Worm (Caenorhabditis elegans) whole organism, L1 larva: Measurements from ENCODE around the gene C04F6.9.
A peak's percentile ranks its signal among the peaks of the same experiment; 100 is the strongest.

ENCODE experiments used
- C34B4.2 ChIP-seq: sonication (generic microtip); optimal IDR thresholded peaks from 2 replicates; lab custom pipeline; 2017; ENCODE audit warnings: mild to moderate bottlenecking, missing genetic modification characterization, missing compliant biosample characterization
- F16B12.6 ChIP-seq: fragments of 150-350 bp; optimal IDR thresholded peaks from 2 replicates; lab custom pipeline; 2014; ENCODE audit warnings: missing biosample characterization, missing genetic modification characterization
- Y116A8C.19 ChIP-seq: sonication (generic microtip); optimal IDR thresholded peaks from 2 replicates; lab custom pipeline; 2016; ENCODE audit warnings: missing compliant biosample characterization, missing genetic modification characterization, borderline replicate concordance
- aly-2 ChIP-seq: fragments of 150-350 bp; optimal IDR thresholded peaks from 2 replicates; lab custom pipeline; 2014; ENCODE audit warnings: missing biosample characterization, missing genetic modification characterization
- ama-1 ChIP-seq: fragments of 150-350 bp; optimal IDR thresholded peaks from 2 replicates; lab custom pipeline; 2014
- blmp-1 ChIP-seq: fragments of 150-350 bp; optimal IDR thresholded peaks from 2 replicates; lab custom pipeline; 2014; ENCODE audit warnings: missing biosample characterization, missing genetic modification characterization
- ceh-63 ChIP-seq: fragments of 200-800 bp; sonication (Bioruptor generic); optimal IDR thresholded peaks from 2 replicates; lab custom pipeline; 2018; ENCODE audit warnings: mild to moderate bottlenecking, missing genetic modification characterization, missing compliant biosample characterization
- ceh-8 ChIP-seq: fragments of 200-800 bp; sonication (Bioruptor generic); optimal IDR thresholded peaks from 2 replicates; lab custom pipeline; 2018; ENCODE audit warnings: mild to moderate bottlenecking, missing genetic modification characterization, moderate library complexity, missing compliant biosample characterization
- ceh-88 ChIP-seq: fragments of 200-800 bp; sonication (Bioruptor generic); IDR thresholded peaks from 2 replicates; pipeline ENCODE4 v1.3.6; 2022; ENCODE audit warnings: missing genetic modification characterization, missing compliant biosample characterization
- ces-1 ChIP-seq: fragments of 150-350 bp; optimal IDR thresholded peaks from 2 replicates; lab custom pipeline; 2014; ENCODE audit warnings: missing biosample characterization, missing genetic modification reagents, missing genetic modification characterization
- dpl-1 ChIP-seq, 3 experiments: fragments of 150-350 bp in 2 of 3; sonication (generic microtip) in 1 of 3; optimal IDR thresholded peaks; 2 replicates each; lab custom pipeline; 2014 to 2017; ENCODE audit warnings: missing biosample characterization in 3 of 3, missing genetic modification characterization in 3 of 3, missing genetic modification reagents in 3 of 3
- dsc-1 ChIP-seq: sonication (generic microtip); optimal IDR thresholded peaks from 2 replicates; lab custom pipeline; 2016; ENCODE audit warnings: mild to moderate bottlenecking, missing genetic modification characterization, missing compliant biosample characterization
- egl-13 ChIP-seq: sonication (generic microtip); optimal IDR thresholded peaks from 2 replicates; lab custom pipeline; 2016; ENCODE audit warnings: missing genotype, missing genetic modification reagents, missing genetic modification characterization, missing compliant biosample characterization
- egl-27 ChIP-seq, 2 experiments: fragments of 150-350 bp in 1 of 2; sonication (generic microtip); optimal IDR thresholded peaks; 3 replicates each; lab custom pipeline; 2017 to 2018; ENCODE audit warnings: missing biosample characterization in 2 of 2, missing genetic modification characterization in 2 of 2, missing genetic modification reagents in 2 of 2
- elt-2 ChIP-seq: sonication (generic microtip); optimal IDR thresholded peaks from 2 replicates; lab custom pipeline; 2016; ENCODE audit warnings: missing genetic modification characterization, mild to moderate bottlenecking, inconsistent platforms, missing compliant biosample characterization, missing genetic modification reagents
- elt-3 ChIP-seq, 6 experiments: fragments of 150-350 bp in 1 of 6; sonication (generic microtip); optimal IDR thresholded peaks; 2 replicates each; lab custom pipeline; 2017 to 2018; ENCODE audit warnings: missing biosample characterization in 6 of 6, missing genetic modification characterization in 6 of 6, inconsistent platforms in 1 of 6
- fkh-10 ChIP-seq: sonication (generic microtip); optimal IDR thresholded peaks from 2 replicates; lab custom pipeline; 2017; ENCODE audit warnings: missing biosample characterization, missing genetic modification reagents, missing genetic modification characterization
- fkh-4 ChIP-seq: sonication (generic microtip); optimal IDR thresholded peaks from 2 replicates; lab custom pipeline; 2016; ENCODE audit warnings: missing compliant biosample characterization, missing genetic modification characterization, borderline replicate concordance
- fkh-8 ChIP-seq: sonication (generic microtip); optimal IDR thresholded peaks from 2 replicates; lab custom pipeline; 2016; ENCODE audit warnings: mild to moderate bottlenecking, missing genetic modification characterization, missing compliant biosample characterization
- fos-1 ChIP-seq: fragments of 150-350 bp; optimal IDR thresholded peaks from 2 replicates; lab custom pipeline; 2014; ENCODE audit warnings: missing biosample characterization, missing genetic modification characterization
- grh-1 ChIP-seq: fragments of 200-800 bp; sonication (Bioruptor generic); IDR thresholded peaks from 2 replicates; pipeline ENCODE4 v1.3.6; 2022; ENCODE audit warnings: missing genetic modification reagents, missing genetic modification characterization, missing compliant biosample characterization
- hlh-17 ChIP-seq: fragments of 200-800 bp; sonication (Bioruptor generic); optimal IDR thresholded peaks from 2 replicates; lab custom pipeline; 2018; ENCODE audit warnings: missing genetic modification characterization, mild to moderate bottlenecking, missing compliant biosample characterization, moderate library complexity, borderline replicate concordance
- hpl-2 ChIP-seq: fragments of 150-350 bp; optimal IDR thresholded peaks from 2 replicates; lab custom pipeline; 2014; ENCODE audit warnings: missing biosample characterization, missing genetic modification reagents, missing genetic modification characterization
- lin-13 ChIP-seq: fragments of 150-350 bp; optimal IDR thresholded peaks from 2 replicates; lab custom pipeline; 2014; ENCODE audit warnings: missing biosample characterization, missing genetic modification reagents, missing genetic modification characterization
- lin-14 ChIP-seq: fragments of 200-800 bp; sonication (Bioruptor generic); optimal IDR thresholded peaks from 2 replicates; lab custom pipeline; 2018; ENCODE audit warnings: mild to moderate bottlenecking, missing genetic modification characterization, moderate library complexity, missing compliant biosample characterization
- lir-3 ChIP-seq: sonication (generic microtip); optimal IDR thresholded peaks from 2 replicates; lab custom pipeline; 2016; ENCODE audit warnings: mild to moderate bottlenecking, missing genetic modification characterization, moderate library complexity, missing compliant biosample characterization; ENCODE audit not compliant: poor library complexity
- mef-2 ChIP-seq: fragments of 150-350 bp; optimal IDR thresholded peaks from 2 replicates; lab custom pipeline; 2014; ENCODE audit warnings: missing biosample characterization, missing genetic modification characterization
- nhr-11 ChIP-seq: fragments of 150-350 bp; optimal IDR thresholded peaks from 2 replicates; lab custom pipeline; 2014; ENCODE audit warnings: missing biosample characterization, missing genetic modification characterization
- nhr-12 ChIP-seq: sonication (generic microtip); optimal IDR thresholded peaks from 2 replicates; lab custom pipeline; 2017; ENCODE audit warnings: missing biosample characterization, missing genetic modification characterization
- nhr-19 ChIP-seq: fragments of 200-800 bp; sonication (Bioruptor generic); conservative IDR thresholded peaks from 2 replicates; pipeline ENCODE4 v1.3.6; 2022; ENCODE audit warnings: missing genetic modification characterization, missing compliant biosample characterization
- nhr-20 ChIP-seq: sonication (generic microtip); optimal IDR thresholded peaks from 2 replicates; lab custom pipeline; 2016; ENCODE audit warnings: mild to moderate bottlenecking, missing genetic modification characterization, missing compliant biosample characterization
- nhr-237 ChIP-seq: fragments of 150-350 bp; optimal IDR thresholded peaks from 2 replicates; lab custom pipeline; 2014; ENCODE audit warnings: missing biosample characterization, missing genetic modification characterization
- nhr-28 ChIP-seq: fragments of 150-350 bp; optimal IDR thresholded peaks from 2 replicates; lab custom pipeline; 2014; ENCODE audit warnings: missing biosample characterization, missing genetic modification characterization
- nhr-71 ChIP-seq: sonication (generic microtip); optimal IDR thresholded peaks from 2 replicates; lab custom pipeline; 2016; ENCODE audit warnings: mild to moderate bottlenecking, missing genetic modification characterization, moderate library complexity, missing compliant biosample characterization
- nhr-85 ChIP-seq: sonication (generic microtip); peaks from one replicate; lab custom pipeline; 2016; ENCODE audit warnings: missing genetic modification characterization, inconsistent platforms, missing compliant biosample characterization
- nhr-90 ChIP-seq: sonication (generic microtip); optimal IDR thresholded peaks from 2 replicates; lab custom pipeline; 2016; ENCODE audit warnings: mild to moderate bottlenecking, missing genetic modification characterization, missing compliant biosample characterization; ENCODE audit not compliant: poor library complexity
- pax-3 ChIP-seq: fragments of 200-800 bp; sonication (Bioruptor generic); optimal IDR thresholded peaks from 2 replicates; lab custom pipeline; 2018; ENCODE audit warnings: mild to moderate bottlenecking, missing genetic modification characterization, moderate library complexity, missing compliant biosample characterization
- pqm-1 ChIP-seq: sonication (generic microtip); optimal IDR thresholded peaks from 3 replicates; lab custom pipeline; 2017; ENCODE audit warnings: missing biosample characterization, missing genetic modification characterization
- snpc-4 ChIP-seq: fragments of 150-350 bp; optimal IDR thresholded peaks from 2 replicates; lab custom pipeline; 2014; ENCODE audit warnings: missing biosample characterization, missing genetic modification characterization
- snu-23 ChIP-seq: sonication (generic microtip); optimal IDR thresholded peaks from 2 replicates; lab custom pipeline; 2016; ENCODE audit warnings: missing genetic modification characterization, missing compliant biosample characterization
- sup-37 ChIP-seq: fragments of 200-800 bp; sonication (Bioruptor generic); optimal IDR thresholded peaks from 2 replicates; lab custom pipeline; 2018; ENCODE audit warnings: mild to moderate bottlenecking, missing genetic modification characterization, missing compliant biosample characterization
- swsn-7 ChIP-seq: sonication (generic microtip); optimal IDR thresholded peaks from 2 replicates; lab custom pipeline; 2016; ENCODE audit warnings: missing genetic modification characterization, missing compliant biosample characterization
- unc-30 ChIP-seq: sonication (generic microtip); optimal IDR thresholded peaks from 2 replicates; lab custom pipeline; 2017; ENCODE audit warnings: missing biosample characterization, missing genetic modification characterization
- unc-98 ChIP-seq: fragments of 200-800 bp; sonication (Bioruptor generic); IDR thresholded peaks from 2 replicates; pipeline ENCODE4 v1.3.6; 2022; ENCODE audit warnings: missing genetic modification characterization, missing compliant biosample characterization
- vab-15 ChIP-seq: sonication (generic microtip); optimal IDR thresholded peaks from 2 replicates; lab custom pipeline; 2017; ENCODE audit warnings: missing genotype, mild to moderate bottlenecking, missing genetic modification characterization, missing compliant biosample characterization
- xbp-1 ChIP-seq: sonication (generic microtip); optimal IDR thresholded peaks from 2 replicates; lab custom pipeline; 2016; ENCODE audit warnings: missing genetic modification characterization, missing compliant biosample characterization
- zip-4 ChIP-seq: fragments of 200-800 bp; sonication (Bioruptor generic); optimal IDR thresholded peaks from 2 replicates; lab custom pipeline; 2018; ENCODE audit warnings: mild to moderate bottlenecking, missing genetic modification characterization, moderate library complexity, missing compliant biosample characterization
- ztf-11 ChIP-seq, 2 experiments: sonication (generic microtip); optimal IDR thresholded peaks; 2 replicates each; lab custom pipeline; 2016 to 2017; ENCODE audit warnings: missing genetic modification characterization in 2 of 2, missing biosample characterization in 1 of 2, missing compliant biosample characterization in 1 of 2
- ztf-4 ChIP-seq: fragments of 150-350 bp; optimal IDR thresholded peaks from 2 replicates; lab custom pipeline; 2014; ENCODE audit warnings: missing biosample characterization, missing genetic modification characterization

C04F6.9 gene

ce11 chrX:3374642-3375041, 27.2 kb upstream of the C04F6.9 start, which contains the start of gene clc-3:
Gene clc-3, minus strand, starts transcription at chrX:3374742.
- peak; percentile 2 for TF ChIP-seq lin-14
- no peak for TF ChIP-seq ztf-11 (tag; optimal IDR thresholded peaks at IDR 0.05; lab: Kevin White, UChicago)
- TF ChIP-seq, all 84 proteins: peak for 1

ce11 chrX:3375320-3375719, 26.5 kb upstream of the C04F6.9 start:
- TF ChIP-seq fkh-4 (peak; percentile 50), dsc-1 (tag; lab: Kevin White, UChicago) (peak; percentile 88), grh-1 (GFP tag; lab: Robert Waterston, UW) (no peak), ceh-8 (no peak), ama-1 (lab: Kevin White, UChicago) (no peak)

- no peak for TF ChIP-seq nhr-237 (tag; lab: Kevin White, UChicago)
- no peak for TF ChIP-seq aly-2 (tag; lab: Kevin White, UChicago)
- peak; percentile 46 for TF ChIP-seq nhr-90 (tag; lab: Kevin White, UChicago)
- no peak for TF ChIP-seq hlh-17 (GFP tag; lab: Kevin White, UChicago)
- peak; percentile 52 for TF ChIP-seq fkh-4
- peak; percentile 42 for TF ChIP-seq fkh-8 (tag; lab: Kevin White, UChicago)
- TF ChIP-seq elt-3 (tag; optimal IDR thresholded peaks at IDR 0.05; lab: Kevin White, UChicago): no peak
- peak in 2 of 3 experiments; percentile 22 to 46 for TF ChIP-seq dpl-1 (GFP tag; optimal IDR thresholded peaks at IDR 0.05; lab: Kevin White, UChicago)
- TF ChIP-seq ceh-63: no peak
- TF ChIP-seq nhr-12 (tag; lab: Kevin White, UChicago): no peak
- no peak for TF ChIP-seq ztf-4
- no peak for TF ChIP-seq ces-1 (GFP tag; lab: Kevin White, UChicago)
- TF ChIP-seq pax-3 (tag; lab: Kevin White, UChicago): no peak
- no peak for TF ChIP-seq fkh-10 (GFP tag; lab: Kevin White, UChicago)
- peak; percentile 80 for TF ChIP-seq nhr-85
- no peak for TF ChIP-seq unc-98
- peak; percentile 59 for TF ChIP-seq snu-23
- TF ChIP-seq lin-13 (GFP tag; lab: Kevin White, UChicago): no peak
- TF ChIP-seq snpc-4 (tag; lab: Kevin White, UChicago): no peak
- TF ChIP-seq ceh-88 (GFP tag; lab: Robert Waterston, UW): no peak
- peak in 1 of 2 experiments; percentile 56 for TF ChIP-seq ztf-11 (tag; optimal IDR thresholded peaks at IDR 0.05; lab: Kevin White, UChicago)
- peak; percentile 28 for TF ChIP-seq blmp-1 (tag; lab: Kevin White, UChicago)
- no peak for TF ChIP-seq pqm-1
- TF ChIP-seq vab-15 (tag; lab: Kevin White, UChicago): peak; percentile 17
- TF ChIP-seq lin-14: peak; percentile 73
- no peak for TF ChIP-seq F16B12.6 (tag; lab: Kevin White, UChicago)
- no peak for TF ChIP-seq elt-2 (tag; lab: Kevin White, UChicago)
- peak; percentile 49 for TF ChIP-seq nhr-20 (tag; lab: Kevin White, UChicago)
- TF ChIP-seq zip-4 (GFP tag; lab: Kevin White, UChicago): no peak
- peak; percentile 41 for TF ChIP-seq nhr-19 (GFP tag; lab: Robert Waterston, UW)
- TF ChIP-seq swsn-7 (tag; lab: Kevin White, UChicago): peak; percentile 54
- TF ChIP-seq egl-27 (tag; optimal IDR thresholded peaks at IDR 0.05; lab: Kevin White, UChicago): no peak
- TF ChIP-seq nhr-71 (tag; lab: Kevin White, UChicago): peak; percentile 71
- peak; percentile 42 for TF ChIP-seq xbp-1
- TF ChIP-seq mef-2 (tag; lab: Kevin White, UChicago): no peak
- TF ChIP-seq nhr-11 (tag; lab: Kevin White, UChicago): no peak
- no peak for TF ChIP-seq fos-1 (tag; lab: Kevin White, UChicago)
- TF ChIP-seq lir-3 (tag; lab: Kevin White, UChicago): peak; percentile 77
- peak; percentile 11 for TF ChIP-seq egl-13 (tag; lab: Kevin White, UChicago)
- TF ChIP-seq nhr-28 (tag; lab: Kevin White, UChicago): no peak
- no peak for TF ChIP-seq C34B4.2 (tag; lab: Kevin White, UChicago)
- TF ChIP-seq sup-37 (GFP tag; lab: Kevin White, UChicago): no peak
- TF ChIP-seq Y116A8C.19 (tag; lab: Kevin White, UChicago): no peak
- no peak for TF ChIP-seq unc-30 (tag; lab: Kevin White, UChicago)
- no peak for TF ChIP-seq hpl-2 (GFP tag; lab: Kevin White, UChicago)
Observed at ce11 chrX:3379114-3379513, 22.7 kb upstream of the C04F6.9 start, which contains the start of gene sorf-1. Gene sorf-1, minus strand, starts transcription at chrX:3379248.
